Worm (Caenorhabditis elegans) whole organism, young adult: Measurements from ENCODE around the gene mpst-4.

Experiments
- B0336.3 ChIP-seq: fragments of 200-800 bp; sonication (Bioruptor generic); IDR thresholded peaks from 2 replicates; pipeline ENCODE4 v1.3.6; 2022; ENCODE audit warnings: missing genetic modification characterization, missing compliant biosample characterization
- C06A6.2 ChIP-seq: fragments of 200-800 bp; sonication (Bioruptor generic); conservative IDR thresholded peaks from 2 replicates; pipeline ENCODE4 v1.3.6; 2022; ENCODE audit warnings: missing genetic modification characterization, missing compliant biosample characterization
- C17E4.6 ChIP-seq: fragments of 200-800 bp; sonication (Bioruptor generic); IDR thresholded peaks from 2 replicates; pipeline ENCODE4 v1.3.6; 2022; ENCODE audit warnings: missing genetic modification reagents, missing genetic modification characterization, missing compliant biosample characterization
- D2030.7 ChIP-seq: fragments of 200-800 bp; sonication (Bioruptor generic); IDR thresholded peaks from 2 replicates; pipeline ENCODE4 v1.3.6; 2022; ENCODE audit warnings: missing genetic modification reagents, missing genetic modification characterization, missing compliant biosample characterization
- F33H1.4 ChIP-seq: fragments of 200-800 bp; sonication (Bioruptor generic); IDR thresholded peaks from 2 replicates; pipeline ENCODE4 v1.3.6; 2022; ENCODE audit warnings: missing genetic modification reagents, missing genetic modification characterization, missing compliant biosample characterization
- F52B5.7 ChIP-seq: sonication (generic microtip); optimal IDR thresholded peaks from 2 replicates; lab custom pipeline; 2016; ENCODE audit warnings: mild to moderate bottlenecking, missing genetic modification characterization, missing compliant biosample characterization
- F55B11.4 ChIP-seq: sonication (generic microtip); optimal IDR thresholded peaks from 2 replicates; lab custom pipeline; 2016; ENCODE audit warnings: missing compliant biosample characterization, missing genetic modification characterization, borderline replicate concordance; ENCODE audit not compliant: insufficient read depth
- F57A8.1 ChIP-seq: fragments of 200-800 bp; sonication (Bioruptor generic); optimal IDR thresholded peaks from 2 replicates; lab custom pipeline; 2018; ENCODE audit warnings: mild to moderate bottlenecking, missing genetic modification characterization, moderate library complexity, missing compliant biosample characterization
- K11D2.4 ChIP-seq: fragments of 200-800 bp; sonication (Bioruptor generic); IDR thresholded peaks from 2 replicates; pipeline ENCODE4 v1.3.6; 2022; ENCODE audit warnings: missing genetic modification reagents, missing genetic modification characterization, missing compliant biosample characterization
- T26A5.8 ChIP-seq: sonication (generic microtip); optimal IDR thresholded peaks from 2 replicates; lab custom pipeline; 2016; ENCODE audit warnings: missing genetic modification characterization, missing compliant biosample characterization
- aptf-2 ChIP-seq: fragments of 200-800 bp; sonication (Bioruptor generic); conservative IDR thresholded peaks from 2 replicates; pipeline ENCODE4 v1.3.6; 2022; ENCODE audit warnings: missing genetic modification reagents, missing genetic modification characterization, missing compliant biosample characterization
- aptf-3 ChIP-seq: fragments of 200-800 bp; sonication (Bioruptor generic); IDR thresholded peaks from 2 replicates; pipeline ENCODE4 v1.3.6; 2022; ENCODE audit warnings: missing genetic modification characterization, missing compliant biosample characterization
- attf-5 ChIP-seq: fragments of 200-800 bp; sonication (Bioruptor generic); optimal IDR thresholded peaks from 2 replicates; lab custom pipeline; 2018; ENCODE audit warnings: mild to moderate bottlenecking, missing genetic modification characterization, missing compliant biosample characterization
- bed-2 ChIP-seq: fragments of 200-800 bp; sonication (Bioruptor generic); IDR thresholded peaks from 2 replicates; pipeline ENCODE4 v1.3.6; 2022; ENCODE audit warnings: missing genetic modification reagents, missing genetic modification characterization, missing compliant biosample characterization
- ccch-3 ChIP-seq: fragments of 200-800 bp; sonication (Bioruptor generic); optimal IDR thresholded peaks from 2 replicates; lab custom pipeline; 2018; ENCODE audit warnings: mild to moderate bottlenecking, missing genetic modification characterization, missing compliant biosample characterization
- cebp-1 ChIP-seq, 2 experiments: fragments of 200-800 bp in 1 of 2; sonication (Bioruptor generic) in 1 of 2; sonication (generic microtip) in 1 of 2; IDR thresholded peaks in 1 of 2; optimal IDR thresholded peaks in 1 of 2; 2 replicates each; pipeline versions ENCODE4 v1.3.6 to Lab custom; 2017 to 2022; ENCODE audit warnings: missing compliant biosample characterization in 2 of 2, missing genetic modification characterization in 2 of 2, mild to moderate bottlenecking in 1 of 2, missing genetic modification reagents in 1 of 2, moderate library complexity in 1 of 2
- chd-7 ChIP-seq: sonication (generic microtip); optimal IDR thresholded peaks from 2 replicates; lab custom pipeline; 2016; ENCODE audit warnings: mild to moderate bottlenecking, missing genetic modification characterization, moderate library complexity, missing compliant biosample characterization
- die-1 ChIP-seq: sonication (generic microtip); optimal IDR thresholded peaks from 2 replicates; lab custom pipeline; 2016; ENCODE audit warnings: missing genotype, mild to moderate bottlenecking, missing genetic modification characterization, missing compliant biosample characterization
- dox-1 ChIP-seq: fragments of 200-800 bp; sonication (Bioruptor generic); IDR thresholded peaks from 2 replicates; pipeline ENCODE4 v1.3.6; 2022; ENCODE audit warnings: missing genetic modification reagents, missing genetic modification characterization, missing compliant biosample characterization
- dpff-1 ChIP-seq: sonication (generic microtip); optimal IDR thresholded peaks from 2 replicates; lab custom pipeline; 2017; ENCODE audit warnings: mild to moderate bottlenecking, missing genetic modification characterization, missing compliant biosample characterization
- efl-1 ChIP-seq: fragments of 150-350 bp; optimal IDR thresholded peaks from 2 replicates; lab custom pipeline; 2014; ENCODE audit warnings: missing biosample characterization, missing genetic modification reagents, missing genetic modification characterization
- egl-44 ChIP-seq: fragments of 200-800 bp; sonication (Bioruptor generic); IDR thresholded peaks from 2 replicates; pipeline ENCODE4 v1.3.6; 2022; ENCODE audit warnings: missing genetic modification reagents, missing genetic modification characterization, missing compliant biosample characterization
- fkh-3 ChIP-seq: sonication (generic microtip); optimal IDR thresholded peaks from 2 replicates; lab custom pipeline; 2016; ENCODE audit warnings: mild to moderate bottlenecking, missing genetic modification characterization, missing compliant biosample characterization
- hlh-12 ChIP-seq: sonication (generic microtip); optimal IDR thresholded peaks from 2 replicates; lab custom pipeline; 2016; ENCODE audit warnings: missing genetic modification characterization, missing compliant biosample characterization
- hlh-26 ChIP-seq: fragments of 200-800 bp; sonication (Bioruptor generic); conservative IDR thresholded peaks from 2 replicates; pipeline ENCODE4 v1.3.6; 2022; ENCODE audit warnings: missing genetic modification reagents, missing genetic modification characterization, missing compliant biosample characterization
- hmg-1.2 ChIP-seq: fragments of 200-800 bp; sonication (Bioruptor generic); IDR thresholded peaks from 2 replicates; pipeline ENCODE4 v1.3.6; 2022; ENCODE audit warnings: missing genetic modification reagents, missing genetic modification characterization, missing compliant biosample characterization
- hsf-1 ChIP-seq: fragments of 200-800 bp; sonication (Bioruptor generic); IDR thresholded peaks from 2 replicates; pipeline ENCODE4 v1.3.6; 2022; ENCODE audit warnings: missing genetic modification reagents, missing genetic modification characterization, missing compliant biosample characterization
- lin-40 ChIP-seq: sonication (generic microtip); optimal IDR thresholded peaks from 2 replicates; lab custom pipeline; 2016; ENCODE audit warnings: missing genetic modification characterization, mild to moderate bottlenecking, missing compliant biosample characterization, missing genotype, missing genetic modification reagents
- lin-54 ChIP-seq: fragments of 200-800 bp; sonication (Bioruptor generic); optimal IDR thresholded peaks from 2 replicates; lab custom pipeline; 2018; ENCODE audit warnings: mild to moderate bottlenecking, missing genetic modification characterization, missing compliant biosample characterization
- lsl-1 ChIP-seq: fragments of 200-800 bp; sonication (Bioruptor generic); optimal IDR thresholded peaks from 2 replicates; lab custom pipeline; 2018; ENCODE audit warnings: mild to moderate bottlenecking, missing genetic modification characterization, moderate library complexity, missing compliant biosample characterization
- madf-10 ChIP-seq: sonication (generic microtip); optimal IDR thresholded peaks from 2 replicates; lab custom pipeline; 2016; ENCODE audit warnings: mild to moderate bottlenecking, missing genetic modification characterization, missing compliant biosample characterization
- madf-6 ChIP-seq: fragments of 200-800 bp; sonication (Bioruptor generic); IDR thresholded peaks from 2 replicates; pipeline ENCODE4 v1.3.6; 2022; ENCODE audit warnings: missing genetic modification reagents, missing genetic modification characterization, missing compliant biosample characterization
- madf-8 ChIP-seq: fragments of 200-800 bp; sonication (Bioruptor generic); conservative IDR thresholded peaks from 2 replicates; pipeline ENCODE4 v1.3.6; 2022; ENCODE audit warnings: missing genetic modification reagents, missing genetic modification characterization, missing compliant biosample characterization
- mel-28 ChIP-seq: sonication (generic microtip); optimal IDR thresholded peaks from 2 replicates; lab custom pipeline; 2016; ENCODE audit warnings: borderline replicate concordance, mild to moderate bottlenecking, missing genetic modification characterization, missing compliant biosample characterization
- mes-4 ChIP-seq: sonication (generic microtip); optimal IDR thresholded peaks from 2 replicates; lab custom pipeline; 2016; ENCODE audit warnings: missing genotype, missing genetic modification characterization, missing compliant biosample characterization
- nfya-1 ChIP-seq: sonication (generic microtip); optimal IDR thresholded peaks from 2 replicates; lab custom pipeline; 2017; ENCODE audit warnings: antibody characterized with exemption, missing compliant biosample characterization, missing genetic modification characterization, borderline replicate concordance; ENCODE audit not compliant: insufficient read depth
- nhr-120 ChIP-seq: fragments of 200-800 bp; sonication (Bioruptor generic); IDR thresholded peaks from 2 replicates; pipeline ENCODE4 v1.3.6; 2022; ENCODE audit warnings: missing genetic modification characterization, missing compliant biosample characterization
- rcor-1 ChIP-seq: fragments of 200-800 bp; sonication (Bioruptor generic); IDR thresholded peaks from 2 replicates; pipeline ENCODE4 v1.3.6; 2022; ENCODE audit warnings: missing genetic modification reagents, missing genetic modification characterization, missing compliant biosample characterization
- sdz-38 ChIP-seq: sonication (generic microtip); optimal IDR thresholded peaks from 2 replicates; lab custom pipeline; 2016; ENCODE audit warnings: missing genotype, missing genetic modification characterization, missing compliant biosample characterization
- snpc-3.4 ChIP-seq: sonication (generic microtip); optimal IDR thresholded peaks from 2 replicates; lab custom pipeline; 2017; ENCODE audit warnings: missing genetic modification characterization, mild to moderate bottlenecking, missing compliant biosample characterization, antibody characterized with exemption, moderate library complexity, missing genotype, missing genetic modification reagents
- zfh-2 ChIP-seq: fragments of 200-800 bp; sonication (Bioruptor generic); conservative IDR thresholded peaks from 2 replicates; pipeline ENCODE4 v1.3.6; 2022; ENCODE audit warnings: missing genetic modification reagents, missing genetic modification characterization, missing compliant biosample characterization
- zim-3 ChIP-seq: sonication (generic microtip); optimal IDR thresholded peaks from 2 replicates; lab custom pipeline; 2017; ENCODE audit warnings: mild to moderate bottlenecking, missing genetic modification characterization, moderate library complexity, missing compliant biosample characterization

Gene mpst-4

DNA sequence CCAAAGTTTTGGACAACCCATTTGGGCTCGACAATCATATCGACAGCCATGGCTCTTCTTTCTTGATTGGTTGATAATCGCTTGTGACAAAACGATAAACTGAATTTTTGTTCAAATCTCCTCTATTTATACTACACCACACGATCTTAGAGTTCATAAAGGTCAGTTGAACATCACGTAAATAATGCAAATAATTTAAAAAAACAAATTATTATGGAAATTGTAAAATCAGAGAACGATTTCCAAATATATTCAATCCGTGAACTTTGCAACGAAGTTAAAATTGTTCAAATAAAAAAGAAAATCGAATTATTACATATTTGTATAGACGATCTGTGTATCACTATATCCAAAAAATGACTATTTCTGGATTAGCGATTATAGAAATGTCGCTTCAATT, at the start of gene mpst-4, which contains the start of gene F11G11.14:
mpst-4 (minus strand) TSS at position 101 of the 400 bp plus-strand sequence.
F11G11.14 (plus strand) TSS at position 325 of the 400 bp plus-strand sequence.
- TF ChIP-seq hlh-26 (no peak), dox-1 (GFP tag; lab: Robert Waterston, UW) (no peak), hsf-1 (GFP tag; lab: Robert Waterston, UW) (no peak), ccch-3 (GFP tag; lab: Kevin White, UChicago) (no peak), nhr-120 (GFP tag; lab: Robert Waterston, UW) (no peak), lin-54 (GFP tag; lab: Kevin White, UChicago) (no peak), B0336.3 (GFP tag; lab: Robert Waterston, UW) (no peak)

DNA sequence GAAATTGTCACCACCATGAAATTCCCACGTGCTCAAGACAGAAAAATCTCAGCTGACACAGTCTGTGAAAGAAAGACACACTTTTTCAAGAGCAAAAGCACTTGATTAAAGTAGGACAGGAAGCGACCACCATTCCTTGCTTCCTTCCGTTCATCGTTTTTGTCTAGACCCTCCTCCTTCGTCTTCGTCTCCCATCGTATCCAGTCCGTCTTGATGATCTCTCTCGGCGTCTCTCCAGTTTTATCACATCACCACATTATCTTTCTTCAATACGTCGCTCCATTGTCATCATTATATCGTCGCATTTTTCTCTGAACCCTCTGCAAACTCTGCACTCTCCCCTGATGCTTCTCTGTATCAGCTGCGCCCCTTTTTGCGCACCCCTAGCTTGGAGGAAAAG, 44.9 kb upstream of the mpst-4 start:
- TF ChIP-seq bed-2 (GFP tag; lab: Robert Waterston, UW) (no peak), lin-40 (tag; lab: Kevin White, UChicago) (peak; percentile 24), cebp-1 (GFP tag; IDR thresholded peaks at IDR 0.05; lab: Robert Waterston, UW) (no peak), cebp-1 (tag; optimal IDR thresholded peaks at IDR 0.05; lab: Kevin White, UChicago) (peak; percentile 20), die-1 (no peak), attf-5 (GFP tag; lab: Kevin White, UChicago) (peak; percentile 22), C06A6.2 (GFP tag; lab: Robert Waterston, UW) (no peak), K11D2.4 (0 out of 2 replicates have a peak, but pooled peaks have one; percentile 9), hmg-1.2 (peak; percentile 40; the same call in 1 of the 2 replicates), zfh-2 (GFP tag; lab: Robert Waterston, UW) (0 out of 2 replicates have a peak, but pooled peaks have one; percentile 35), madf-8 (GFP tag; lab: Robert Waterston, UW) (no peak), D2030.7 (GFP tag; lab: Robert Waterston, UW) (no peak)
- TF ChIP-seq, all 124 proteins: peak for 6

- TF ChIP-seq zim-3 (tag; lab: Kevin White, UChicago) = no peak
- TF ChIP-seq chd-7 = no peak
- no peak for TF ChIP-seq fkh-3 (tag; lab: Kevin White, UChicago)
- no peak for TF ChIP-seq madf-10 (tag; lab: Kevin White, UChicago)
- no peak for TF ChIP-seq F55B11.4 (tag; lab: Kevin White, UChicago)
- no peak for TF ChIP-seq nfya-1 (tag; lab: Kevin White, UChicago)
- TF ChIP-seq dox-1 (GFP tag; lab: Robert Waterston, UW) = no peak
- no peak for TF ChIP-seq aptf-2 (GFP tag; lab: Robert Waterston, UW)
- no peak for TF ChIP-seq F57A8.1 (GFP tag; lab: Kevin White, UChicago)
- no peak for TF ChIP-seq rcor-1
- TF ChIP-seq B0336.3 (GFP tag; lab: Robert Waterston, UW) = no peak
- TF ChIP-seq aptf-3 (GFP tag; lab: Robert Waterston, UW) = no peak
- no peak for TF ChIP-seq C17E4.6
- TF ChIP-seq hlh-12 (tag; lab: Kevin White, UChicago) = no peak
- no peak for TF ChIP-seq dpff-1 (tag; lab: Kevin White, UChicago)
- TF ChIP-seq egl-44 (GFP tag; lab: Robert Waterston, UW) = no peak
- no peak for TF ChIP-seq mes-4
- TF ChIP-seq snpc-3.4 (tag; lab: Kevin White, UChicago) = no peak
These were observed 42.6 kb upstream of the mpst-4 start for ce11 chrII:4905883-4906282.

DNA sequence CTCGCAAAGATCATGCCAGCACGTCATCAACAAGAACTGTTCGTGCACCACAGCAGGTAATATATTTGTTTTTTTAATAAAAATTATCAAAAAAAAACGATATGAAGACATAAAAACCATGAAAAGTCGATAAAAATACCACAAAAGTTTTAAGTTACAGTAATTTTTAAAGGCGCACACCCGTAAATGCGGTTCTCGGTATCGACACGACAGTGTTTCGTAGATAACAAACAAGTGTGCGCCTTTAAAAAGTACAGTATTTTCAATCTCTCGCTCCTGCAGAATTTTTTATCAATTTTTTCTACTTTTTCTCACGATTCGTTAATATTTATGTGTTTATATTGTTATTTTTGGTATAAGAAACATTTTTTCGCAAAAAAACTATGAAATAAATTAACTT, 42.1 kb upstream of the mpst-4 start:
- TF ChIP-seq lsl-1 (peak; percentile 70), mel-28 (tag; lab: Kevin White, UChicago) (no peak), F52B5.7 (tag; lab: Kevin White, UChicago) (no peak), efl-1 (GFP tag; lab: Kevin White, UChicago) (no peak), sdz-38 (tag; lab: Kevin White, UChicago) (no peak), T26A5.8 (tag; lab: Kevin White, UChicago) (no peak), K11D2.4 (no peak), F33H1.4 (GFP tag; lab: Robert Waterston, UW) (peak; percentile 50; the same call in 1 of the 2 replicates), madf-6 (GFP tag; lab: Robert Waterston, UW) (peak; percentile 56)
- TF ChIP-seq, all 124 proteins: peak for 3
